Fruit fly (Drosophila melanogaster): ENCODE measurements around the gene CG15525.

The CG15525 gene

dm6 chr3R:30021559-30022451, 24.3 kb upstream of the CG15525 start, which contains the start of gene Mgat2 (continued):
- TF ChIP-seq CrebB (tag; optimal IDR thresholded peaks at IDR 0.05) (peak; percentile 47), Trl (optimal IDR thresholded peaks at IDR 0.05) (peak; percentile 45 to 61), Trl (GFP tag; optimal IDR thresholded peaks at IDR 0.05) (peak; percentile 30), sr (GFP tag; IDR thresholded peaks at IDR 0.05) (0 out of 3 replicates have a peak, but pooled peaks have one; percentile 35), Ets65A (GFP tag) (peak; percentile 87), CG31441 (GFP tag; IDR thresholded peaks at IDR 0.05) (peak; percentile 48; the same call in 1 of the 2 replicates), BEAF-32 (GFP tag; optimal IDR thresholded peaks at IDR 0.05) (peak; percentile 90), Gsc (GFP tag; IDR thresholded peaks at IDR 0.05) (no peak), CG7357 (GFP tag; IDR thresholded peaks at IDR 0.05) (no peak), CG11504 (tag; optimal IDR thresholded peaks at IDR 0.05) (no peak), CG14965 (GFP tag; optimal IDR thresholded peaks at IDR 0.05; ENCODE audit: borderline replicate concordance) (peak; percentile 15), her (GFP tag; optimal IDR thresholded peaks at IDR 0.05) (peak; percentile 75), amos (GFP tag; IDR thresholded peaks at IDR 0.05; ENCODE audit: partially characterized antibody) (peak; percentile 85), tx (GFP tag; optimal IDR thresholded peaks at IDR 0.05) (no peak), dmrt11E (tag; optimal IDR thresholded peaks at IDR 0.05) (peak; percentile 2), BtbVII (GFP tag; optimal IDR thresholded peaks at IDR 0.05) (peak; percentile 63), Drgx (GFP tag; IDR thresholded peaks at IDR 0.05) (peak; percentile 46), ERR (GFP tag; optimal IDR thresholded peaks at IDR 0.05) (no peak), CG10321 (GFP tag; IDR thresholded peaks at IDR 0.05) (peak; percentile 72), Jarid2 (GFP tag; optimal IDR thresholded peaks at IDR 0.05) (peak; percentile 87), HmgZ (tag; optimal IDR thresholded peaks at IDR 0.05) (peak; percentile 69), CG4360 (GFP tag; IDR thresholded peaks at IDR 0.05) (peak; percentile 92), grn (GFP tag; optimal IDR thresholded peaks at IDR 0.05) (peak; percentile 27), CG2199 (GFP tag; IDR thresholded peaks at IDR 0.05) (peak; percentile 74; the same call in 1 of the 3 replicates), Awh (GFP tag; IDR thresholded peaks at IDR 0.05) (peak; percentile 67; the same call in 1 of the 2 replicates), YL-1 (GFP tag; optimal IDR thresholded peaks at IDR 0.05) (peak; percentile 65), CG42726 (GFP tag; IDR thresholded peaks at IDR 0.05; ENCODE audit: partially characterized antibody) (peak; percentile 22; the same call in 1 of the 2 replicates), CG7372 (GFP tag; IDR thresholded peaks at IDR 0.05) (no peak), da (GFP tag; optimal IDR thresholded peaks at IDR 0.05) (peak; percentile 23), CG10543 (GFP tag; optimal IDR thresholded peaks at IDR 0.05) (peak; percentile 77), CG1603 (tag; optimal IDR thresholded peaks at IDR 0.05) (peak; percentile 44), CG1832 (GFP tag; optimal IDR thresholded peaks at IDR 0.05) (peak; percentile 76), Blimp-1 (GFP tag; optimal IDR thresholded peaks at IDR 0.05) (peak; percentile 100), z (GFP tag; IDR thresholded peaks at IDR 0.05) (peak; percentile 93), abd-A (tag; optimal IDR thresholded peaks at IDR 0.05) (peak; percentile 96), CG7745 (tag; optimal IDR thresholded peaks at IDR 0.05) (peak; percentile 72), CG7271 (tag; optimal IDR thresholded peaks at IDR 0.05) (peak; percentile 13), CG7987 (GFP tag; optimal IDR thresholded peaks at IDR 0.05) (peak; percentile 75), CG17912 (GFP tag; optimal IDR thresholded peaks at IDR 0.05) (no peak), CG15479 (GFP tag; optimal IDR thresholded peaks at IDR 0.05) (peak; percentile 59), CG16813 (GFP tag; IDR thresholded peaks at IDR 0.05; ENCODE audit: partially characterized antibody) (peak; percentile 79), pros (GFP tag; optimal IDR thresholded peaks at IDR 0.05) (peak; percentile 62), Hand (GFP tag; optimal IDR thresholded peaks at IDR 0.05) (peak; percentile 31), sd (tag; optimal IDR thresholded peaks at IDR 0.05) (peak; percentile 82), knrl (GFP tag; IDR thresholded peaks at IDR 0.05; ENCODE audit: partially characterized antibody) (peak; percentile 81; the same call in 2 of the 3 replicates), CG12236 (GFP tag; optimal IDR thresholded peaks at IDR 0.05) (peak; percentile 14), ac (GFP tag; optimal IDR thresholded peaks at IDR 0.05) (peak; percentile 51)
